Worm (Caenorhabditis elegans) whole organism, L1 larva: ENCODE measurements around the gene B0281.4.

ENCODE experiments used
- alr-1 ChIP-seq: fragments of 200-800 bp; sonication (Bioruptor generic); optimal IDR thresholded peaks from 2 replicates; lab custom pipeline; 2018; ENCODE audit warnings: borderline replicate concordance, mild to moderate bottlenecking, missing genetic modification characterization, missing compliant biosample characterization
- ama-1 ChIP-seq: fragments of 150-350 bp; optimal IDR thresholded peaks from 2 replicates; lab custom pipeline; 2014
- ceh-82 ChIP-seq, 3 experiments: fragments of 150-350 bp in 1 of 3; sonication (generic microtip) in 2 of 3; optimal IDR thresholded peaks; 2 replicates each; lab custom pipeline; 2014 to 2017; ENCODE audit warnings: missing biosample characterization in 3 of 3, missing genetic modification characterization in 3 of 3
- dpl-1 ChIP-seq, 3 experiments: fragments of 150-350 bp in 2 of 3; sonication (generic microtip) in 1 of 3; optimal IDR thresholded peaks; 2 replicates each; lab custom pipeline; 2014 to 2017; ENCODE audit warnings: missing biosample characterization in 3 of 3, missing genetic modification characterization in 3 of 3, missing genetic modification reagents in 3 of 3
- hpl-2 ChIP-seq: fragments of 150-350 bp; optimal IDR thresholded peaks from 2 replicates; lab custom pipeline; 2014; ENCODE audit warnings: missing biosample characterization, missing genetic modification reagents, missing genetic modification characterization
- nhr-12 ChIP-seq: sonication (generic microtip); optimal IDR thresholded peaks from 2 replicates; lab custom pipeline; 2017; ENCODE audit warnings: missing biosample characterization, missing genetic modification characterization
- nhr-237 ChIP-seq: fragments of 150-350 bp; optimal IDR thresholded peaks from 2 replicates; lab custom pipeline; 2014; ENCODE audit warnings: missing biosample characterization, missing genetic modification characterization
- unc-86 ChIP-seq: sonication (generic microtip); optimal IDR thresholded peaks from 2 replicates; lab custom pipeline; 2016; ENCODE audit warnings: missing genetic modification characterization, missing compliant biosample characterization

DNA sequence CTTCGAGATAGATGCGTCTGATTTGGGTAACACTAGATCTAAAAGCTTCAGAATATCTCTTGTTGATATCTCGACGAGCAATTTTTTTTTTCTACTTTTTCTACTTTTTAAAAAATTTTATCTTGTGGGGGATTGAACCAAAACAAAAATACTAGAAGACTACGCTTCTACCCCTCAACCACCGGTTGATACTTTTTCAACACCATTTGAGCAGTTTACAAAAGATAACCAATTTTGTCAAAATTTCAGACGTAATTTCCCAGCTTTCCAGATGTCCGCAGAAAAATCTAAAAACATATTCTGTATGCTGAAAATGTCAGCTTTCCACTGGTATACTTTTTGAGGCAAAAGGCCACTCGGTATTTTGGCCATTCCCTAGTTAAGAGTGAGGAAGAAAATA lies 5.9 kb upstream of the B0281.4 start:
- TF ChIP-seq unc-86 (tag; lab: Kevin White, UChicago) (no peak), nhr-12 (no peak), ceh-82 (tag; optimal IDR thresholded peaks at IDR 0.05; lab: Kevin White, UChicago) (no peak), dpl-1 (GFP tag; optimal IDR thresholded peaks at IDR 0.05; lab: Kevin White, UChicago) (no peak), alr-1 (tag; lab: Kevin White, UChicago) (no peak), ama-1 (lab: Kevin White, UChicago) (no peak), nhr-237 (tag; lab: Kevin White, UChicago) (no peak), hpl-2 (GFP tag; lab: Kevin White, UChicago) (no peak)
